Worm (Caenorhabditis elegans): ENCODE data around the gene dhs-5.
A peak's percentile ranks its signal among the peaks of the same experiment; 100 is the strongest.

The dhs-5 gene

DNA sequence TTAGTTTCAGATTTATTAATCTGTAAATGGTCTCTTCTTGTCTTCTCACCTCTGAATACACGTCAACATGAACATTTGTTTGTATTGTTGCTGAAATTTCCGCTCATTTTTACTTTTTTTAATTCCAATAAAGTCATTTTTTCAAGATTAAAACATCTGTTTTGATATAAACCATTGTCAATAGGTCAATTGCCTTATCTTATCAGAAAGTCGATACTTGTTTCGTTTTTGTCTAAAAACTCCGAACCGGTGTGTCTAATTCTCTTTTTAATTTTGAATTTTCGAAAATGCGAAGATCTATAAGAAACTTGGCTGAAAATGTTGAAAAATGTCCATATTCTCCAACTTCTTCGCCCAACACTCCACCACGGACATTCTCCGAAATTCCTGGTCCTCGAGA lies 50.1 kb downstream of the dhs-5 start, which contains the start of gene cyp-44A1:
Gene cyp-44A1 (plus strand): TSS at position 285 of the 400 bp plus-strand sequence.
- peak; percentile 67 for TF ChIP-seq elt-2 (tag; optimal IDR thresholded peaks at IDR 0.05)
- no peak for TF ChIP-seq snpc-4 (tag; optimal IDR thresholded peaks at IDR 0.05)
- no peak for TF ChIP-seq R02D3.7 (tag; optimal IDR thresholded peaks at IDR 0.05)
- no peak for TF ChIP-seq nhr-77 (tag; optimal IDR thresholded peaks at IDR 0.05)
